Worm (Caenorhabditis elegans) whole organism, mixed stage, embryonic: ENCODE measurements around the gene srlf-2.

ENCODE experiments used
- M03D4.4 ChIP-seq: sonication (generic microtip); optimal IDR thresholded peaks from 2 replicates; lab custom pipeline; 2017; ENCODE audit warnings: mild to moderate bottlenecking, missing genetic modification characterization, missing compliant biosample characterization
- bed-3 ChIP-seq: fragments of 200-800 bp; sonication (Bioruptor generic); optimal IDR thresholded peaks from 3 replicates; lab custom pipeline; 2018; ENCODE audit warnings: mild to moderate bottlenecking, missing genetic modification characterization, moderate library complexity, missing compliant biosample characterization
- blmp-1 ChIP-seq: fragments of 150-350 bp; optimal IDR thresholded peaks from 2 replicates; lab custom pipeline; 2014; ENCODE audit warnings: missing biosample characterization, missing genetic modification characterization
- ceh-43 ChIP-seq: fragments of 200-800 bp; sonication (Bioruptor generic); optimal IDR thresholded peaks from 2 replicates; lab custom pipeline; 2018; ENCODE audit warnings: mild to moderate bottlenecking, missing genetic modification characterization, moderate library complexity, missing compliant biosample characterization
- ceh-83 ChIP-seq: fragments of 200-800 bp; sonication (Bioruptor generic); optimal IDR thresholded peaks from 2 replicates; lab custom pipeline; 2018; ENCODE audit warnings: mild to moderate bottlenecking, missing genetic modification characterization, missing compliant biosample characterization
- ces-1 ChIP-seq: fragments of 150-350 bp; optimal IDR thresholded peaks from 2 replicates; lab custom pipeline; 2014; ENCODE audit warnings: missing biosample characterization, missing genetic modification reagents, missing genetic modification characterization
- cnd-1 ChIP-seq: fragments of 200-800 bp; sonication (Bioruptor generic); optimal IDR thresholded peaks from 2 replicates; lab custom pipeline; 2018; ENCODE audit warnings: mild to moderate bottlenecking, missing genetic modification characterization, missing compliant biosample characterization
- drap-1 ChIP-seq: fragments of 200-800 bp; sonication (Bioruptor generic); optimal IDR thresholded peaks from 3 replicates; lab custom pipeline; 2018; ENCODE audit warnings: mild to moderate bottlenecking, missing genetic modification characterization, missing compliant biosample characterization
- elt-1 ChIP-seq: sonication (generic microtip); optimal IDR thresholded peaks from 2 replicates; lab custom pipeline; 2017; ENCODE audit warnings: missing genetic modification characterization, mild to moderate bottlenecking, missing compliant biosample characterization, antibody characterized with exemption, moderate library complexity, borderline replicate concordance; ENCODE audit not compliant: insufficient read depth
- elt-3 ChIP-seq: fragments of 150-350 bp; optimal IDR thresholded peaks from 2 replicates; lab custom pipeline; 2014; ENCODE audit warnings: missing biosample characterization, missing genetic modification characterization
- flh-1 ChIP-seq: fragments of 200-800 bp; sonication (Bioruptor generic); optimal IDR thresholded peaks from 2 replicates; lab custom pipeline; 2018; ENCODE audit warnings: mild to moderate bottlenecking, missing genetic modification characterization, moderate library complexity, missing compliant biosample characterization
- ham-2 ChIP-seq: fragments of 200-800 bp; sonication (Bioruptor generic); optimal IDR thresholded peaks from 2 replicates; lab custom pipeline; 2018; ENCODE audit warnings: mild to moderate bottlenecking, missing genetic modification characterization, missing compliant biosample characterization
- lin-13 ChIP-seq: fragments of 150-350 bp; optimal IDR thresholded peaks from 2 replicates; lab custom pipeline; 2014; ENCODE audit warnings: missing biosample characterization, missing genetic modification characterization
- lin-32 ChIP-seq: fragments of 200-800 bp; sonication (Bioruptor generic); optimal IDR thresholded peaks from 2 replicates; lab custom pipeline; 2018; ENCODE audit warnings: mild to moderate bottlenecking, missing genetic modification characterization, missing compliant biosample characterization
- lsy-2 ChIP-seq: fragments of 150-350 bp; optimal IDR thresholded peaks from 2 replicates; lab custom pipeline; 2014; ENCODE audit warnings: missing biosample characterization, missing genetic modification characterization
- mab-5 ChIP-seq: fragments of 150-350 bp; optimal IDR thresholded peaks from 2 replicates; lab custom pipeline; 2014; ENCODE audit warnings: missing biosample characterization, missing genetic modification characterization
- mep-1 ChIP-seq: fragments of 150-350 bp; optimal IDR thresholded peaks from 2 replicates; lab custom pipeline; 2017; ENCODE audit warnings: missing biosample characterization, missing genetic modification reagents, missing genetic modification characterization, inconsistent platforms
- mls-2 ChIP-seq: sonication (generic microtip); optimal IDR thresholded peaks from 2 replicates; lab custom pipeline; 2016; ENCODE audit warnings: mild to moderate bottlenecking, missing genetic modification characterization, moderate library complexity, missing compliant biosample characterization
- nhr-12 ChIP-seq: fragments of 150-350 bp; optimal IDR thresholded peaks from 2 replicates; lab custom pipeline; 2014; ENCODE audit warnings: missing biosample characterization, missing genetic modification characterization
- nhr-2 ChIP-seq: fragments of 150-350 bp; optimal IDR thresholded peaks from 2 replicates; lab custom pipeline; 2014; ENCODE audit warnings: missing biosample characterization, missing genetic modification characterization
- nhr-237 ChIP-seq: fragments of 150-350 bp; optimal IDR thresholded peaks from 2 replicates; lab custom pipeline; 2014; ENCODE audit warnings: missing biosample characterization, missing genetic modification characterization
- nhr-28 ChIP-seq: fragments of 150-350 bp; optimal IDR thresholded peaks from 2 replicates; lab custom pipeline; 2014; ENCODE audit warnings: missing biosample characterization, missing genetic modification characterization
- nhr-76 ChIP-seq: sonication (generic microtip); optimal IDR thresholded peaks from 2 replicates; lab custom pipeline; 2017; ENCODE audit warnings: missing biosample characterization, missing genetic modification characterization
- pha-4 ChIP-seq: fragments of 150-350 bp; optimal IDR thresholded peaks from 2 replicates; lab custom pipeline; 2018; ENCODE audit warnings: missing biosample characterization, missing genetic modification reagents, missing genetic modification characterization
- sem-2 ChIP-seq: fragments of 200-800 bp; sonication (Bioruptor generic); optimal IDR thresholded peaks from 2 replicates; lab custom pipeline; 2018; ENCODE audit warnings: mild to moderate bottlenecking, missing genetic modification characterization, missing compliant biosample characterization
- snpc-4 ChIP-seq: fragments of 150-350 bp; optimal IDR thresholded peaks from 2 replicates; lab custom pipeline; 2014; ENCODE audit warnings: missing biosample characterization, missing genetic modification characterization
- sptf-1 ChIP-seq: sonication (generic microtip); optimal IDR thresholded peaks from 2 replicates; lab custom pipeline; 2017; ENCODE audit warnings: mild to moderate bottlenecking, missing genetic modification characterization, moderate library complexity, missing compliant biosample characterization
- tbx-8 ChIP-seq: fragments of 200-800 bp; sonication (Bioruptor generic); optimal IDR thresholded peaks from 2 replicates; lab custom pipeline; 2018; ENCODE audit warnings: mild to moderate bottlenecking, missing genetic modification characterization, moderate library complexity, missing compliant biosample characterization
- unc-120 ChIP-seq: sonication (generic microtip); optimal IDR thresholded peaks from 2 replicates; lab custom pipeline; 2017; ENCODE audit warnings: missing genetic modification characterization, missing compliant biosample characterization; ENCODE audit not compliant: poor library complexity, severe bottlenecking
- unc-39 ChIP-seq: fragments of 150-350 bp; optimal IDR thresholded peaks from 2 replicates; lab custom pipeline; 2014; ENCODE audit warnings: missing biosample characterization, missing genetic modification characterization
- unc-62 ChIP-seq: fragments of 150-350 bp; optimal IDR thresholded peaks from 2 replicates; lab custom pipeline; 2014; ENCODE audit warnings: missing biosample characterization, missing genetic modification reagents, missing genetic modification characterization
- zip-8 ChIP-seq: fragments of 150-350 bp; optimal IDR thresholded peaks from 2 replicates; lab custom pipeline; 2014; ENCODE audit warnings: missing biosample characterization, missing genetic modification characterization

srlf-2 gene

ce11 chrIV:8489915-8490314, at the start of gene srlf-2:
Gene srlf-2, plus strand, starts transcription at chrIV:8490215.
- TF ChIP-seq flh-1 (GFP tag; lab: Kevin White, UChicago) (no peak), nhr-237 (no peak), nhr-12 (no peak), ceh-43 (GFP tag; lab: Kevin White, UChicago) (no peak), nhr-2 (no peak), elt-1 (tag; lab: Kevin White, UChicago) (no peak), ces-1 (GFP tag; lab: Kevin White, UChicago) (no peak), bed-3 (no peak), M03D4.4 (no peak), unc-62 (GFP tag; lab: Kevin White, UChicago) (no peak), unc-120 (tag; lab: Kevin White, UChicago) (no peak), sptf-1 (no peak), tbx-8 (GFP tag; lab: Kevin White, UChicago) (no peak)

DNA sequence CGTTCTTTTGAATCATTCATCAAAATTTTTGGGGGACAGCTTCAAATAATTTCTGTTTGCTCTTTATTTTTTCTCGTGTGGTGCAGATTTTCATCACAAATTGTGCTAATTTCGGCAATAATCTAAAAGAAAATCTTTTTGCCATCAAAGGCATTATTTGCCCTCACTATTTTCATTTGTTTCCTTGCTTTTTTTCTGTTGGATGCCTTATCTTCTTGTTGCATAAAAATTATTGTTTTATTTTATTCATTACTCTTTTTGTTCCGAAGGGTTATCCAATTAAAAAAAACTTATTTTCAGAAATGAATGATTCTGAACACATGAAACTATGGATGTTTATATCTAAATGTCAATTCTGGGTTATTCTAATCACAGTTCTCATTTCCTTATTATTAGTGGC, 43.1 kb upstream of the srlf-2 start, which contains the start of gene T01B11.1:
TSS of gene T01B11.1 (plus strand) at position 301 of the 400 bp plus-strand sequence.
- TF ChIP-seq lsy-2 (tag; lab: Kevin White, UChicago) (no peak), nhr-12 (no peak), zip-8 (tag; lab: Kevin White, UChicago) (no peak), mls-2 (tag; lab: Kevin White, UChicago) (no peak), nhr-2 (no peak), M03D4.4 (no peak), ham-2 (GFP tag; lab: Kevin White, UChicago) (no peak), sptf-1 (no peak)

- no peak for TF ChIP-seq ces-1 (GFP tag; lab: Kevin White, UChicago)
- no peak for TF ChIP-seq sem-2
- TF ChIP-seq tbx-8 (GFP tag; lab: Kevin White, UChicago) = no peak
- no peak for TF ChIP-seq lin-13 (tag; lab: Kevin White, UChicago)
- no peak for TF ChIP-seq nhr-2
- TF ChIP-seq mep-1 (tag; lab: Kevin White, UChicago) = no peak
- TF ChIP-seq snpc-4 (tag; lab: Kevin White, UChicago) = no peak
- TF ChIP-seq elt-1 (tag; lab: Kevin White, UChicago) = no peak
- TF ChIP-seq sptf-1 = no peak
- TF ChIP-seq blmp-1 (tag; lab: Kevin White, UChicago) = no peak
- no peak for TF ChIP-seq lin-32 (GFP tag; lab: Kevin White, UChicago)
- TF ChIP-seq nhr-28 (tag; lab: Kevin White, UChicago) = no peak
- no peak for TF ChIP-seq zip-8 (tag; lab: Kevin White, UChicago)
- no peak for TF ChIP-seq cnd-1 (tag; lab: Kevin White, UChicago)
- TF ChIP-seq drap-1 (GFP tag; lab: Kevin White, UChicago) = no peak
- TF ChIP-seq mab-5 (tag; lab: Kevin White, UChicago) = no peak
- TF ChIP-seq nhr-12 = no peak
- no peak for TF ChIP-seq mls-2 (tag; lab: Kevin White, UChicago)
- TF ChIP-seq pha-4 = no peak
Observed at ce11 chrIV:8449869-8450268, 40.1 kb upstream of the srlf-2 start.

ce11 chrIV:8450534-8450933, 39.5 kb upstream of the srlf-2 start:
- TF ChIP-seq elt-3 (tag; lab: Kevin White, UChicago) = peak; percentile 19
- TF ChIP-seq mep-1 (tag; lab: Kevin White, UChicago) = no peak

ce11 chrIV:8451709-8452248, 38.2 kb upstream of the srlf-2 start, which contains the start of gene eppl-1:
Gene eppl-1, minus strand, starts transcription at chrIV:8451759.
- TF ChIP-seq drap-1 (GFP tag; lab: Kevin White, UChicago) = no peak
- TF ChIP-seq tbx-8 (GFP tag; lab: Kevin White, UChicago) = no peak
- no peak for TF ChIP-seq M03D4.4
- no peak for TF ChIP-seq bed-3
- TF ChIP-seq nhr-28 (tag; lab: Kevin White, UChicago) = no peak
- no peak for TF ChIP-seq unc-39 (tag; lab: Kevin White, UChicago)
- no peak for TF ChIP-seq flh-1 (GFP tag; lab: Kevin White, UChicago)
- TF ChIP-seq ceh-83 (GFP tag; lab: Kevin White, UChicago) = no peak
- TF ChIP-seq sptf-1 = no peak
- TF ChIP-seq unc-62 (GFP tag; lab: Kevin White, UChicago) = no peak
- no peak for TF ChIP-seq ces-1 (GFP tag; lab: Kevin White, UChicago)
- no peak for TF ChIP-seq mep-1 (tag; lab: Kevin White, UChicago)
- TF ChIP-seq nhr-2 = no peak
- no peak for TF ChIP-seq ham-2 (GFP tag; lab: Kevin White, UChicago)
- TF ChIP-seq lin-32 (GFP tag; lab: Kevin White, UChicago) = no peak
- TF ChIP-seq elt-1 (tag; lab: Kevin White, UChicago) = no peak
- TF ChIP-seq nhr-237 = no peak
- no peak for TF ChIP-seq mls-2 (tag; lab: Kevin White, UChicago)
- TF ChIP-seq nhr-76 = no peak
